Worm (Caenorhabditis elegans): ENCODE data around the gene D1014.5.

The D1014.5 gene

ce11 chrV:8130812-8131211, 7.3 kb downstream of the D1014.5 start:
- TF ChIP-seq alr-1 (tag; optimal IDR thresholded peaks at IDR 0.05; ENCODE audit: borderline replicate concordance) (no peak), elt-3 (tag; optimal IDR thresholded peaks at IDR 0.05) (no peak), C16A3.4 (tag; optimal IDR thresholded peaks at IDR 0.05) (no peak), hlh-17 (GFP tag; optimal IDR thresholded peaks at IDR 0.05; ENCODE audit: borderline replicate concordance) (no peak), ceh-63 (GFP tag; optimal IDR thresholded peaks at IDR 0.05) (no peak), lin-39 (tag; optimal IDR thresholded peaks at IDR 0.05) (no peak), unc-30 (tag; optimal IDR thresholded peaks at IDR 0.05) (no peak), ceh-88 (GFP tag; IDR thresholded peaks at IDR 0.05) (no peak), nhr-28 (tag; optimal IDR thresholded peaks at IDR 0.05) (no peak), jun-1 (tag; optimal IDR thresholded peaks at IDR 0.05) (no peak)

ce11 chrV:8131628-8132027, 8.1 kb downstream of the D1014.5 start:
- TF ChIP-seq mep-1 (tag; optimal IDR thresholded peaks at IDR 0.05), result no peak
- no peak for TF ChIP-seq unc-86 (tag; optimal IDR thresholded peaks at IDR 0.05)
- no peak for TF ChIP-seq rnt-1 (tag; optimal IDR thresholded peaks at IDR 0.05)
- no peak for TF ChIP-seq ama-1 (optimal IDR thresholded peaks at IDR 0.05)
- TF ChIP-seq unc-130 (tag; optimal IDR thresholded peaks at IDR 0.05), result no peak
- TF ChIP-seq ceh-8 (GFP tag; optimal IDR thresholded peaks at IDR 0.05), result no peak

DNA sequence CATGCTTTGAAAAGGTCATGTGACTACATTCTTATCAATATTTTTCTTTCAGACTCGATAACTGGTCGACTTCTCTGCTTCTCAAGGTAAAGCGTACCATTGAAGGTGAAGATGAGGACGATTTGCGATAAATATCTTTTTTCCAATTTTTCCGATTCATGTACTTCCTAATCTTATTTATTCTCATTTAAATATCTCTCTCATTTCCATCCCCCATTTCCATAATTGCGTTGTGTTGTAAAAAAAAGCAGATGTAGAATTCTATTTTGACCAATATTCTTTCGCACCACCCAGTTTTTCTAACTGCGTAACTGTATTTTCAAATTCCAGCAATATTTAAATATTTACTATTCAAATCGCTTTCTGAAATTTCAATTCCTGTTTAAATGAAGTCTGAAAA, 9.4 kb downstream of the D1014.5 start, which contains the start of gene D1014.4:
TSS of gene D1014.4 (plus strand) at position 301 of the 400 bp plus-strand sequence.
- TF ChIP-seq ets-5 (GFP tag; IDR thresholded peaks at IDR 0.05) (no peak), Y116A8C.19 (tag; optimal IDR thresholded peaks at IDR 0.05; ENCODE audit: borderline replicate concordance) (no peak), elt-2 (tag; optimal IDR thresholded peaks at IDR 0.05) (peak; percentile 21), lin-35 (GFP tag; optimal IDR thresholded peaks at IDR 0.05) (peak in 1 of 2 experiments; percentile 15), nhr-85 (tag) (peak; percentile 15)

DNA sequence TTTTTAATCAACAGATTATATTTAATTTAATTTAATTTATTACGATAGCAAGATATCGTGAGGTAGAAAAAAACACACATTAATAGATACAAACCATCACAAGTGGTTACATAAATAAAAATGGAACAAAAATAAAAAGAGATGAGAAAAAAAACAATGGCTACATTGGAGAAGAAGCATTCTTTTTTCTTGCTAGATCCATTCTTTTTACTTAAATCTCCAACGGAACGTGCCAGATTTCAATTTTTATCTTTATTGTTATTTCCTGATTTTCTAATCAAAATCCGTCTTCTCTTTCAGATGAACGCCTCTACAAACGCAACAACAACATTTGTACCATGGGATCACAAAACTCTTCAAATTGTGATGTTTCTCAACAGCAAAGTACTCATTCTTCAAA, 20.1 kb downstream of the D1014.5 start, which contains the start of gene D1014.2:
TSS of gene D1014.2 (plus strand) at position 301 of the 400 bp plus-strand sequence.
- TF ChIP-seq ztf-11 (tag; optimal IDR thresholded peaks at IDR 0.05), result no peak
- TF ChIP-seq Y116A8C.19 (tag; optimal IDR thresholded peaks at IDR 0.05; ENCODE audit: borderline replicate concordance), result no peak
- TF ChIP-seq ceh-90 (tag; optimal IDR thresholded peaks at IDR 0.05), result no peak
- no peak for TF ChIP-seq ets-5 (GFP tag; IDR thresholded peaks at IDR 0.05)
- TF ChIP-seq hlh-17 (GFP tag; optimal IDR thresholded peaks at IDR 0.05; ENCODE audit: borderline replicate concordance), result no peak

DNA sequence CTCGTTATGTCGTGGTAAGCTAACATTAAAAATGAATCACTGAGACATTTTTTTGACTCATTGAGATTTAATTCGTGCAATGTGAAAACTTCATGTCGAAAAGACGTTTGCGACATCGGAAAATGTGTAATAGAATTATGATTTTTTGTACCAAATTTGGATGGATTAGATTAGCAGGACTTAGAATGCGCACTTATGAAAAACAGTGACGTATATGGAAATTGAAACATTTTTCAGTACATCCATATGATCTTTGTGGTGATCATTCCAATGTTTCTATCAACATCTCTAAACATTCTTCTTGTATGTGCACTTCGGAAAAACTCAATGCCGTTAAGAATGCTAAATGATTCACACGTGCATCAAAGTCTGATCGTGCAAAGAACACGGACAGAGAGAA, 21.0 kb downstream of the D1014.5 start:
- TF ChIP-seq jun-1 (tag; optimal IDR thresholded peaks at IDR 0.05) (no peak), mep-1 (tag; optimal IDR thresholded peaks at IDR 0.05) (no peak), pqm-1 (tag; optimal IDR thresholded peaks at IDR 0.05) (no peak), dsc-1 (tag; optimal IDR thresholded peaks at IDR 0.05) (peak; percentile 2)

DNA sequence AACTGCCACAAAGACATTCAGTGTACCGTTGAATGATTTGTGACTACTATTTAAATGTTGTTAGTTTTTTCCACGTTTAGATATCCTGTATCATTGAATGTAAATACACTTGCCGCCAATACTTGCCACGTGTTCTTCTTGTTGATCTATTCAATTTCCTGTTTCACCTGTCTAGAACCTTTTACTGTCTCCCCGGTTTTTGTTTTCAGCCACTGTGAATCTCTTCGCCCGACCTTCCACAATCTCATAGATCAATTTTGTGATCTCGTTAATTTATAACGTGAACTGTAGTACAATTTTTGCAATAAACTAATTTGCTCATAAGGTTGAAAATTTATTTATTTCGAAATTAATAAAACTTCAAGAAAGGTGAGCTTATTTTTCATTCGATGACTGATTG, 21.8 kb downstream of the D1014.5 start, which contains the start of gene D1014.13:
TSS of gene D1014.13 (plus strand) at position 301 of the 400 bp plus-strand sequence.
- TF ChIP-seq pag-3 (tag; optimal IDR thresholded peaks at IDR 0.05; ENCODE audit: borderline replicate concordance, insufficient read depth) (no peak), ztf-4 (tag; optimal IDR thresholded peaks at IDR 0.05) (no peak), lin-15B (tag; optimal IDR thresholded peaks at IDR 0.05) (no peak), unc-86 (tag; optimal IDR thresholded peaks at IDR 0.05) (no peak), lir-3 (tag; optimal IDR thresholded peaks at IDR 0.05; ENCODE audit: poor library complexity) (no peak), aly-2 (tag; optimal IDR thresholded peaks at IDR 0.05) (no peak), nhr-20 (tag; optimal IDR thresholded peaks at IDR 0.05) (no peak), ets-5 (GFP tag; IDR thresholded peaks at IDR 0.05) (no peak), lsy-2 (tag; optimal IDR thresholded peaks at IDR 0.05) (no peak), aha-1 (tag; optimal IDR thresholded peaks at IDR 0.05) (no peak), jun-1 (tag; optimal IDR thresholded peaks at IDR 0.05) (no peak), snpc-4 (tag; optimal IDR thresholded peaks at IDR 0.05) (no peak), nhr-28 (tag; optimal IDR thresholded peaks at IDR 0.05) (no peak), blmp-1 (tag; optimal IDR thresholded peaks at IDR 0.05) (no peak), efl-1 (optimal IDR thresholded peaks at IDR 0.05) (no peak), efl-1 (GFP tag; optimal IDR thresholded peaks at IDR 0.05 in 1 of 2) (no peak), skn-1 (tag; optimal IDR thresholded peaks at IDR 0.05) (no peak), mdl-1 (tag; optimal IDR thresholded peaks at IDR 0.05) (no peak), nhr-76 (tag; optimal IDR thresholded peaks at IDR 0.05) (no peak)
